Fruit fly (Drosophila melanogaster): ENCODE data around the gene CG17325.

CG17325 gene

dm6 chr2L:18809486-18809885 is 3.0 kb upstream of the CG17325 start:
- no peak for TF ChIP-seq CG9705 (GFP tag; optimal IDR thresholded peaks at IDR 0.05)
- no peak for TF ChIP-seq jim (GFP tag; optimal IDR thresholded peaks at IDR 0.05)
- TF ChIP-seq Mio (GFP tag; optimal IDR thresholded peaks at IDR 0.05), result no peak
- no peak for TF ChIP-seq sage (GFP tag; optimal IDR thresholded peaks at IDR 0.05)
- TF ChIP-seq fru (GFP tag; optimal IDR thresholded peaks at IDR 0.05), result no peak
- no peak for TF ChIP-seq Hnf4 (GFP tag; optimal IDR thresholded peaks at IDR 0.05)
- TF ChIP-seq HLH106 (tag; optimal IDR thresholded peaks at IDR 0.05), result no peak
- no peak for TF ChIP-seq CrebA (GFP tag; optimal IDR thresholded peaks at IDR 0.05; ENCODE audit: borderline replicate concordance)
- no peak for TF ChIP-seq sv (GFP tag; optimal IDR thresholded peaks at IDR 0.05)

dm6 chr2L:18810960-18811642 is 1.3 kb upstream of the CG17325 start, which contains the start of the genes CG10570 and CG42502:
TSS of gene CG10570 (minus strand) at chr2L:18811252.
TSS of gene CG42502 (minus strand) at chr2L:18811252.
- TF ChIP-seq CrebA (GFP tag; optimal IDR thresholded peaks at IDR 0.05; ENCODE audit: borderline replicate concordance), result no peak
- TF ChIP-seq Hr78 (GFP tag; optimal IDR thresholded peaks at IDR 0.05), result no peak
- peak; percentile 2 for TF ChIP-seq Dif (GFP tag; optimal IDR thresholded peaks at IDR 0.05; ENCODE audit: partially characterized antibody)
- TF ChIP-seq Mio (GFP tag; optimal IDR thresholded peaks at IDR 0.05), result no peak
- TF ChIP-seq sv (GFP tag; optimal IDR thresholded peaks at IDR 0.05), result no peak
- no peak for TF ChIP-seq Hnf4 (GFP tag; optimal IDR thresholded peaks at IDR 0.05)
- TF ChIP-seq Hr83 (GFP tag; optimal IDR thresholded peaks at IDR 0.05; ENCODE audit: poor library complexity, severe bottlenecking), result no peak
- no peak for TF ChIP-seq N (GFP tag; optimal IDR thresholded peaks at IDR 0.05)
- TF ChIP-seq HLH106 (tag; optimal IDR thresholded peaks at IDR 0.05), result peak; percentile 41
- TF ChIP-seq br (GFP tag; optimal IDR thresholded peaks at IDR 0.05), result no peak
- no peak for TF ChIP-seq dsf (GFP tag; optimal IDR thresholded peaks at IDR 0.05; ENCODE audit: borderline replicate concordance)
- TF ChIP-seq pan (optimal IDR thresholded peaks at IDR 0.05), result peak; percentile 34
- no peak for TF ChIP-seq Dfd (GFP tag; optimal IDR thresholded peaks at IDR 0.05)
- no peak for TF ChIP-seq Jra (GFP tag; optimal IDR thresholded peaks at IDR 0.05)
- TF ChIP-seq rgr (GFP tag; optimal IDR thresholded peaks at IDR 0.05), result no peak
- no peak for TF ChIP-seq CG32264 (GFP tag; optimal IDR thresholded peaks at IDR 0.05)
- TF ChIP-seq tai (GFP tag; optimal IDR thresholded peaks at IDR 0.05), result no peak
- TF ChIP-seq fru (GFP tag; optimal IDR thresholded peaks at IDR 0.05), result no peak
- TF ChIP-seq ey (GFP tag; optimal IDR thresholded peaks at IDR 0.05), result no peak
- TF ChIP-seq Myc (optimal IDR thresholded peaks at IDR 0.05), result no peak
- no peak for TF ChIP-seq woc (GFP tag; optimal IDR thresholded peaks at IDR 0.05)
- peak; percentile 27 for TF ChIP-seq Sp1 (GFP tag; optimal IDR thresholded peaks at IDR 0.05)
- TF ChIP-seq GATAd (GFP tag; optimal IDR thresholded peaks at IDR 0.05), result no peak

- TF ChIP-seq HLH106 (tag; optimal IDR thresholded peaks at IDR 0.05) (no peak), pan (optimal IDR thresholded peaks at IDR 0.05) (no peak), Myc (optimal IDR thresholded peaks at IDR 0.05) (no peak), br (GFP tag; optimal IDR thresholded peaks at IDR 0.05) (no peak), sv (GFP tag; optimal IDR thresholded peaks at IDR 0.05) (no peak), dsf (GFP tag; optimal IDR thresholded peaks at IDR 0.05; ENCODE audit: borderline replicate concordance) (no peak), dmrt93B (GFP tag; optimal IDR thresholded peaks at IDR 0.05) (no peak), Dfd (GFP tag; optimal IDR thresholded peaks at IDR 0.05) (no peak), Hnf4 (GFP tag; optimal IDR thresholded peaks at IDR 0.05) (no peak), Abd-B (GFP tag; optimal IDR thresholded peaks at IDR 0.05) (no peak), N (GFP tag; optimal IDR thresholded peaks at IDR 0.05) (no peak), woc (GFP tag; optimal IDR thresholded peaks at IDR 0.05) (no peak), Jra (GFP tag; optimal IDR thresholded peaks at IDR 0.05) (no peak), Hr78 (GFP tag; optimal IDR thresholded peaks at IDR 0.05) (no peak), lola (GFP tag; optimal IDR thresholded peaks at IDR 0.05) (no peak), GATAd (GFP tag; optimal IDR thresholded peaks at IDR 0.05) (no peak)
These were observed 307 bp downstream of the CG17325 start for dm6 chr2L:18812755-18813154.

- TF ChIP-seq OdsH (GFP tag; optimal IDR thresholded peaks at IDR 0.05) (no peak), rgr (GFP tag; optimal IDR thresholded peaks at IDR 0.05) (no peak), foxo (GFP tag; optimal IDR thresholded peaks at IDR 0.05) (no peak), dl (GFP tag; optimal IDR thresholded peaks at IDR 0.05; ENCODE audit: insufficient read depth in 1 of 2, partially characterized antibody in 2 of 2) (no peak), ey (GFP tag; optimal IDR thresholded peaks at IDR 0.05) (no peak), br (GFP tag; optimal IDR thresholded peaks at IDR 0.05) (no peak), Rel (GFP tag; optimal IDR thresholded peaks at IDR 0.05) (no peak), Rel (tag; optimal IDR thresholded peaks at IDR 0.05) (no peak), Hr83 (GFP tag; optimal IDR thresholded peaks at IDR 0.05; ENCODE audit: poor library complexity, severe bottlenecking) (no peak), brk (GFP tag; optimal IDR thresholded peaks at IDR 0.05) (no peak), Hr78 (GFP tag; optimal IDR thresholded peaks at IDR 0.05) (no peak), CG9705 (GFP tag; optimal IDR thresholded peaks at IDR 0.05) (no peak), pan (optimal IDR thresholded peaks at IDR 0.05) (no peak), sage (GFP tag; optimal IDR thresholded peaks at IDR 0.05) (no peak), jim (GFP tag; optimal IDR thresholded peaks at IDR 0.05) (no peak), Vsx2 (GFP tag; optimal IDR thresholded peaks at IDR 0.05; ENCODE audit: partially characterized antibody) (no peak), woc (GFP tag; optimal IDR thresholded peaks at IDR 0.05) (no peak), Jra (GFP tag; optimal IDR thresholded peaks at IDR 0.05) (no peak)
These were observed 2.7 kb downstream of the CG17325 start for dm6 chr2L:18815194-18815593.

All from whole organism, wandering third instar larva.